Fruit fly (Drosophila melanogaster) Kc167 (cell line): ENCODE data around the gene CG42823.

Experiments
- Myc ChIP-seq: fragments of >200 bp; optimal IDR thresholded peaks from 2 replicates; lab custom pipeline; 2017; ENCODE audit warnings: missing external identifiers
- Sin3A ChIP-seq: fragments of >200 bp; optimal IDR thresholded peaks from 2 replicates; lab custom pipeline; 2018; ENCODE audit warnings: missing external identifiers
- h ChIP-seq: fragments of >200 bp; optimal IDR thresholded peaks from 3 replicates; lab custom pipeline; 2018; ENCODE audit warnings: missing external identifiers
- insv ChIP-seq: fragments of >200 bp; optimal IDR thresholded peaks from 3 replicates; lab custom pipeline; 2018; ENCODE audit warnings: missing external identifiers
- psq ChIP-seq: fragments of >200 bp; optimal IDR thresholded peaks from 2 replicates; lab custom pipeline; 2017; ENCODE audit warnings: missing external identifiers
- ttk ChIP-seq: sonication (Bioruptor generic); optimal IDR thresholded peaks from 2 replicates; lab custom pipeline; 2017; ENCODE audit warnings: missing external identifiers

CG42823 gene

dm6 chr3R:17401289-17401752, 3.6 kb downstream of the CG42823 start:
- TF ChIP-seq Myc (lab: Kevin White, UChicago) (no peak), psq (lab: Kevin White, UChicago) (no peak), Sin3A (no peak), h (no peak), insv (no peak), ttk (no peak)

dm6 chr3R:17400675-17401118, 4.2 kb downstream of the CG42823 start:
- TF ChIP-seq Sin3A (no peak), ttk (no peak), h (no peak), Myc (lab: Kevin White, UChicago) (no peak), psq (lab: Kevin White, UChicago) (no peak), insv (no peak)

- no peak for TF ChIP-seq Myc (lab: Kevin White, UChicago)
- TF ChIP-seq h: no peak
- no peak for TF ChIP-seq psq (lab: Kevin White, UChicago)
- TF ChIP-seq ttk: no peak
- no peak for TF ChIP-seq insv
- TF ChIP-seq Sin3A: no peak
Observed at dm6 chr3R:17400102-17400501, 4.8 kb downstream of the CG42823 start.

dm6 chr3R:17394318-17395188, 10.4 kb downstream of the CG42823 start, which contains the start of gene CREG:
TSS of gene CREG (minus strand) at chr3R:17394640.
- TF ChIP-seq h (no peak), Myc (lab: Kevin White, UChicago) (no peak), psq (lab: Kevin White, UChicago) (no peak), ttk (no peak)

- TF ChIP-seq Sin3A: no peak
- no peak for TF ChIP-seq psq (lab: Kevin White, UChicago)
- no peak for TF ChIP-seq h
- no peak for TF ChIP-seq insv
- no peak for TF ChIP-seq ttk
- no peak for TF ChIP-seq Myc (lab: Kevin White, UChicago)
Observed at dm6 chr3R:17391313-17391845, 13.5 kb downstream of the CG42823 start, which contains the start of the genes Brf and sds22. TSS of gene Brf (minus strand) at chr3R:17391337. TSS of gene sds22 (plus strand) at chr3R:17391594.

- TF ChIP-seq ttk (no peak), psq (lab: Kevin White, UChicago) (no peak), Myc (lab: Kevin White, UChicago) (no peak), h (no peak), Sin3A (no peak), insv (no peak)
Observed at dm6 chr3R:17386168-17386819, 18.6 kb downstream of the CG42823 start.

dm6 chr3R:17385329-17386019, 19.4 kb downstream of the CG42823 start:
- no peak for TF ChIP-seq psq (lab: Kevin White, UChicago)
- TF ChIP-seq ttk: no peak
- no peak for TF ChIP-seq Sin3A
- no peak for TF ChIP-seq h
- TF ChIP-seq Myc (lab: Kevin White, UChicago): no peak
- TF ChIP-seq insv: no peak

- no peak for TF ChIP-seq ttk
Observed at dm6 chr3R:17381916-17382315, 23.0 kb downstream of the CG42823 start.

dm6 chr3R:17379742-17380141, 25.2 kb downstream of the CG42823 start, which contains the start of gene lute:
TSS of gene lute (plus strand) at chr3R:17379944.
- no peak for TF ChIP-seq psq (lab: Kevin White, UChicago)
- no peak for TF ChIP-seq Sin3A
- no peak for TF ChIP-seq h
- TF ChIP-seq Myc (lab: Kevin White, UChicago): no peak
- no peak for TF ChIP-seq insv
- no peak for TF ChIP-seq ttk

- TF ChIP-seq psq (lab: Kevin White, UChicago) (no peak), Myc (lab: Kevin White, UChicago) (no peak), ttk (no peak), insv (no peak), h (no peak), Sin3A (no peak)
Observed at dm6 chr3R:17379051-17379450, 25.9 kb downstream of the CG42823 start.

dm6 chr3R:17377503-17377902, 27.4 kb downstream of the CG42823 start:
- TF ChIP-seq insv (no peak), Sin3A (no peak), Myc (lab: Kevin White, UChicago) (no peak), ttk (no peak), h (no peak), psq (lab: Kevin White, UChicago) (no peak)

dm6 chr3R:17371094-17371493, 33.8 kb downstream of the CG42823 start:
- TF ChIP-seq psq (lab: Kevin White, UChicago): no peak
- no peak for TF ChIP-seq Sin3A
- no peak for TF ChIP-seq Myc (lab: Kevin White, UChicago)
- TF ChIP-seq h: no peak
- TF ChIP-seq insv: no peak
- no peak for TF ChIP-seq ttk
